Fruit fly (Drosophila melanogaster) Kc167 (cell line): ENCODE data around the gene CG44098.

Source experiments
- psq ChIP-seq: fragments of >200 bp; optimal IDR thresholded peaks from 2 replicates; lab custom pipeline; 2017; ENCODE audit warnings: missing external identifiers
- ttk ChIP-seq: sonication (Bioruptor generic); optimal IDR thresholded peaks from 2 replicates; lab custom pipeline; 2017; ENCODE audit warnings: missing external identifiers

DNA sequence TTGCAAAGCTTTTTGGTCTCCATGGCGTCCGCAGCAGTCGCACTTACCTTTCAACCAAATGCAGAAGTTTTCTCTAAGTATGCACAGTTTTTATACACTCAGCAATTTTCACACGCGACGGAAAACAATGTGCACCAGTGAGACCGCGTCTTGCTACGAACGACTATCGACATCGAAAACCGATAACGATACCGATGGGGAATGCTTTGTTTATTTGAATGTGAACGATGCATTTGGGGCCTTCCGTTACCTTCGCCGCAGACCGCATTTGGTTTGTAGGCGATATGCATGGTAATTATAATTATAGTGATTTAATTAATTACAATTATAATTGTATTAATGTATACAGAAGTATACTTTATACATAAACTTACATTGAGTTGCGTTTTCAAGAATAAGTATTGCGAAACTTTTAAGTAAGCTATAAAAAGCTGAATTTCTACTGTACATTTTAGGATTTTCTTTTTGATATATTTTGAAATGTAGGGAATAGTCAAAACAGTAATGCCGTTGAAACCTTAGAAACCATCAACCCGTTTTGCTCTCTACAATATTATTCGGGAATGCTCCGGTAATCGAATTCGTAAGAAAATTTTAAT, 39.0 kb upstream of the CG44098 start, which contains the start of the genes Hus1-like and ctrip:
- no peak for TF ChIP-seq psq
- no peak for TF ChIP-seq ttk (lab: Kevin White, UChicago)
